Worm (Caenorhabditis elegans) whole organism, young adult: ENCODE data around the gene fbxb-17.

Experiments used
- akir-1 ChIP-seq: fragments of 200-800 bp; sonication (Bioruptor generic); optimal IDR thresholded peaks from 2 replicates; lab custom pipeline; 2018; ENCODE audit warnings: mild to moderate bottlenecking, missing genetic modification characterization, moderate library complexity, missing compliant biosample characterization
- ets-4 ChIP-seq: fragments of 200-800 bp; sonication (Bioruptor generic); optimal IDR thresholded peaks from 2 replicates; lab custom pipeline; 2018; ENCODE audit warnings: mild to moderate bottlenecking, missing genetic modification characterization, missing compliant biosample characterization
- hmg-1.2 ChIP-seq: fragments of 200-800 bp; sonication (Bioruptor generic); IDR thresholded peaks from 2 replicates; pipeline ENCODE4 v1.3.6; 2022; ENCODE audit warnings: missing genetic modification reagents, missing genetic modification characterization, missing compliant biosample characterization
- mel-28 ChIP-seq: sonication (generic microtip); optimal IDR thresholded peaks from 2 replicates; lab custom pipeline; 2016; ENCODE audit warnings: borderline replicate concordance, mild to moderate bottlenecking, missing genetic modification characterization, missing compliant biosample characterization
- mes-4 ChIP-seq: sonication (generic microtip); optimal IDR thresholded peaks from 2 replicates; lab custom pipeline; 2016; ENCODE audit warnings: missing genotype, missing genetic modification characterization, missing compliant biosample characterization
- mxl-1 ChIP-seq: sonication (generic microtip); optimal IDR thresholded peaks from 2 replicates; lab custom pipeline; 2016; ENCODE audit warnings: missing genetic modification characterization, missing compliant biosample characterization
- nfya-2 ChIP-seq: fragments of 200-800 bp; sonication (Bioruptor generic); IDR thresholded peaks from 2 replicates; pipeline ENCODE4 v1.3.6; 2022; ENCODE audit warnings: missing genetic modification reagents, missing genetic modification characterization, missing compliant biosample characterization
- rcor-1 ChIP-seq: fragments of 200-800 bp; sonication (Bioruptor generic); IDR thresholded peaks from 2 replicates; pipeline ENCODE4 v1.3.6; 2022; ENCODE audit warnings: missing genetic modification reagents, missing genetic modification characterization, missing compliant biosample characterization
- snpc-4 ChIP-seq, 5 experiments: fragments of 150-350 bp in 1 of 5; sonication (generic microtip) in 4 of 5; optimal IDR thresholded peaks; 2 replicates each; lab custom pipeline; 2014 to 2018; ENCODE audit warnings: missing genetic modification characterization in 5 of 5, missing biosample characterization in 3 of 5, antibody characterized with exemption in 2 of 5, mild to moderate bottlenecking in 2 of 5, missing compliant biosample characterization in 2 of 5, missing genotype in 2 of 5, moderate library complexity in 2 of 5, missing genetic modification reagents in 1 of 5
- ztf-28 ChIP-seq: fragments of 200-800 bp; sonication (Bioruptor generic); IDR thresholded peaks from 2 replicates; pipeline ENCODE4 v1.3.6; 2022; ENCODE audit warnings: missing genetic modification reagents, missing genetic modification characterization, missing compliant biosample characterization

DNA sequence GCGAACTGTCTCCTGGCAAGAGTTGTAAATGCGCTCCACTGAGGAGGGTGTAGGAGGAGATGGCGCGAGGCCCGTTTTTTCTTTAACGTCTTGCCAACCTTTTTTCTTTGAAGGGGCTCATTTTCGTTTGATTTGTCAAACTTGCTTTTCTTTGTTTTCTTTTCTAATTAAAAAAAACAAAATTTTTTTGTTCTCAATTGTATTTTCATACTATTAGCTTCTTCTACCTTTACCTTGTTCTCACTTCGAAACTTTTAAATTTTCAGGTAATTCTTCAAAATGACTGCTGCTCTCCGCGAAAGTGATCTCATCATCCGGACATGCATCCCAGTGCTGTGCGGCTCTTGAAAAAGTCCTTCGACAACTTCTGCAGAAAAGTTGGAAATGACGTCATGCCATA lies 33.8 kb downstream of the fbxb-17 start, which contains the start of gene fbxa-184:
- TF ChIP-seq ets-4 (GFP tag; lab: Kevin White, UChicago) = no peak
- no peak for TF ChIP-seq mel-28
- no peak for TF ChIP-seq nfya-2
- no peak for TF ChIP-seq snpc-4 (GFP tag; optimal IDR thresholded peaks at IDR 0.05; lab: Kevin White, UChicago)
- no peak for TF ChIP-seq snpc-4 (tag; optimal IDR thresholded peaks at IDR 0.05; lab: Kevin White, UChicago)
- TF ChIP-seq mes-4 (tag; lab: Kevin White, UChicago) = no peak
- TF ChIP-seq hmg-1.2 (GFP tag; lab: Robert Waterston, UW) = no peak
- no peak for TF ChIP-seq akir-1 (GFP tag; lab: Kevin White, UChicago)
- no peak for TF ChIP-seq rcor-1 (GFP tag; lab: Robert Waterston, UW)
- TF ChIP-seq mxl-1 = no peak
- no peak for TF ChIP-seq ztf-28 (GFP tag; lab: Robert Waterston, UW)
